Fruit fly (Drosophila melanogaster): Measurements from ENCODE around the gene E23.

E23 gene

dm6 chr2L:3327603-3328002 is 27.0 kb downstream of the E23 start, which contains the start of gene CG33282:
Gene CG33282 (plus strand): TSS chr2L:3327903.
- no peak for TF ChIP-seq noc (tag; optimal IDR thresholded peaks at IDR 0.05)

- TF ChIP-seq noc (tag; optimal IDR thresholded peaks at IDR 0.05): peak; percentile 80
Observed at dm6 chr2L:3323319-3324287, 31.0 kb downstream of the E23 start, which contains the start of gene CG33281. Gene CG33281 (plus strand): TSS chr2L:3324237.

dm6 chr2L:3319731-3320295 is 34.8 kb downstream of the E23 start, which contains the start of the genes Fign and CG8837:
Gene Fign (minus strand): TSS chr2L:3319872.
Gene CG8837 (plus strand): TSS chr2L:3320245.
- TF ChIP-seq noc (tag; optimal IDR thresholded peaks at IDR 0.05): no peak

dm6 chr2L:3308529-3309272 is 45.9 kb downstream of the E23 start, which contains the start of gene CG15406:
Gene CG15406 (plus strand): TSS chr2L:3309222.
- no peak for TF ChIP-seq noc (tag; optimal IDR thresholded peaks at IDR 0.05)

dm6 chr2L:3307189-3307588 is 47.4 kb downstream of the E23 start:
- no peak for TF ChIP-seq noc (tag; optimal IDR thresholded peaks at IDR 0.05)

- TF ChIP-seq noc (tag; optimal IDR thresholded peaks at IDR 0.05): peak; percentile 39
Observed at dm6 chr2L:3304831-3305828, 49.5 kb downstream of the E23 start.

dm6 chr2L:3303893-3304292 is 50.7 kb downstream of the E23 start, which contains the start of gene CG3277:
Gene CG3277 (plus strand): TSS chr2L:3304100.
- TF ChIP-seq noc (tag; optimal IDR thresholded peaks at IDR 0.05): no peak

dm6 chr2L:3302958-3303842 is 51.4 kb downstream of the E23 start, which contains the start of gene CG9663:
Gene CG9663 (minus strand): TSS chr2L:3303130.
- peak; percentile 50 for TF ChIP-seq noc (tag; optimal IDR thresholded peaks at IDR 0.05)

dm6 chr2L:3301755-3302499 is 52.7 kb downstream of the E23 start:
- peak; percentile 99 for TF ChIP-seq noc (tag; optimal IDR thresholded peaks at IDR 0.05)

- TF ChIP-seq noc (tag; optimal IDR thresholded peaks at IDR 0.05): no peak
Observed at dm6 chr2L:3301058-3301457, 53.6 kb downstream of the E23 start.

dm6 chr2L:3299803-3300202 is 54.8 kb downstream of the E23 start:
- no peak for TF ChIP-seq noc (tag; optimal IDR thresholded peaks at IDR 0.05)

dm6 chr2L:3299142-3299541 is 55.5 kb downstream of the E23 start:
- TF ChIP-seq noc (tag; optimal IDR thresholded peaks at IDR 0.05): no peak

dm6 chr2L:3298065-3298469 is 56.6 kb downstream of the E23 start:
- no peak for TF ChIP-seq noc (tag; optimal IDR thresholded peaks at IDR 0.05)

All from whole organism, larva.